Fruit fly (Drosophila melanogaster) whole organism, adult: ENCODE results near the gene Regnase-1.

ENCODE experiments used
- CG1620 ChIP-seq: fragments of 200-800 bp; sonication (Bioruptor generic); optimal IDR thresholded peaks from 2 replicates; lab custom pipeline; 2016; ENCODE audit warnings: missing biosample characterization, missing genetic modification characterization
- Clk ChIP-seq: fragments of 200-800 bp; sonication (Bioruptor generic); optimal IDR thresholded peaks from 2 replicates; lab custom pipeline; 2017; ENCODE audit warnings: missing biosample characterization, missing genetic modification characterization
- Hr96 ChIP-seq: fragments of 200-800 bp; sonication (Bioruptor generic); optimal IDR thresholded peaks from 2 replicates; lab custom pipeline; 2016; ENCODE audit warnings: missing biosample characterization, missing genetic modification characterization
- Mnt ChIP-seq: fragments of 200-800 bp; sonication (Bioruptor generic); optimal IDR thresholded peaks from 2 replicates; lab custom pipeline; 2016; ENCODE audit warnings: missing biosample characterization, mild to moderate bottlenecking, missing genetic modification characterization
- cic ChIP-seq: fragments of 200-800 bp; sonication (Bioruptor generic); optimal IDR thresholded peaks from 2 replicates; lab custom pipeline; 2017; ENCODE audit warnings: missing biosample characterization, mild to moderate bottlenecking, missing genetic modification characterization, moderate library complexity

- TF ChIP-seq CG1620 (peak; percentile 17), Hr96 (GFP tag; lab: Kevin White, UChicago) (no peak), Clk (GFP tag; lab: Kevin White, UChicago) (peak; percentile 50), Mnt (GFP tag; lab: Kevin White, UChicago) (peak; percentile 40), cic (no peak)
Measured at dm6 chr3R:20008372-20009051, 27.3 kb downstream of the Regnase-1 start, which contains the start of the genes Hs6st and MED25.
